Fruit fly (Drosophila melanogaster) whole organism, embryonic: ENCODE measurements around the gene Cyt-c-p.
A peak's percentile ranks its signal among the peaks of the same experiment; 100 is the strongest.

ENCODE experiments used
- Atf6 ChIP-seq: fragments of 200-800 bp; sonication (Bioruptor generic); IDR thresholded peaks from 2 replicates; pipeline ENCODE4 v1.3.6; 2022; ENCODE audit warnings: missing biosample characterization, missing genetic modification characterization
- Bdp1 ChIP-seq: fragments of 200-800 bp; sonication (Bioruptor generic); optimal IDR thresholded peaks from 3 replicates; lab custom pipeline; 2016; ENCODE audit warnings: missing biosample characterization, missing genetic modification characterization
- Blimp-1 ChIP-seq: fragments of 200-800 bp; sonication (Bioruptor generic); optimal IDR thresholded peaks from 3 replicates; lab custom pipeline; 2018; ENCODE audit warnings: missing biosample characterization, missing genetic modification characterization, mild to moderate bottlenecking, moderate library complexity, missing genetic modification reagents
- CG11085 ChIP-seq: fragments of 200-800 bp; sonication (Bioruptor generic); IDR thresholded peaks from 2 replicates; pipeline ENCODE4 v1.3.6; 2022; ENCODE audit warnings: missing biosample characterization, missing genetic modification characterization
- CG11560 ChIP-seq: fragments of 200-800 bp; sonication (Bioruptor generic); IDR thresholded peaks from 3 replicates; pipeline ENCODE4 v1.3.6; 2022; ENCODE audit warnings: missing biosample characterization, missing genetic modification characterization
- CG12942 ChIP-seq: fragments of 200-800 bp; sonication (Bioruptor generic); optimal IDR thresholded peaks from 3 replicates; lab custom pipeline; 2016; ENCODE audit warnings: missing biosample characterization, missing genetic modification characterization
- CG13296 ChIP-seq: fragments of 200-800 bp; sonication (Bioruptor generic); optimal IDR thresholded peaks from 3 replicates; lab custom pipeline; 2018; ENCODE audit warnings: missing biosample characterization, mild to moderate bottlenecking, missing genetic modification characterization
- CG14014 ChIP-seq: fragments of 200-800 bp; sonication (Bioruptor generic); IDR thresholded peaks from 2 replicates; pipeline ENCODE4 v1.3.6; 2022; ENCODE audit warnings: missing biosample characterization, missing genetic modification characterization
- CG1529 ChIP-seq: fragments of 200-800 bp; sonication (Bioruptor generic); optimal IDR thresholded peaks from 3 replicates; lab custom pipeline; 2018; ENCODE audit warnings: missing biosample characterization, missing genetic modification characterization
- CG16863 ChIP-seq: fragments of 200-800 bp; sonication (Bioruptor generic); optimal IDR thresholded peaks from 3 replicates; lab custom pipeline; 2016; ENCODE audit warnings: missing biosample characterization, missing genetic modification characterization
- CG17829 ChIP-seq: fragments of 200-800 bp; optimal IDR thresholded peaks from 2 replicates; lab custom pipeline; 2019; ENCODE audit warnings: missing biosample characterization, mild to moderate bottlenecking, missing genetic modification characterization, moderate library complexity
- CG18011 ChIP-seq: fragments of 200-800 bp; sonication (Bioruptor generic); optimal IDR thresholded peaks from 2 replicates; lab custom pipeline; 2017; ENCODE audit warnings: missing biosample characterization, missing genetic modification characterization, mild to moderate bottlenecking, moderate library complexity, missing genotype
- CG18262 ChIP-seq: fragments of 200-800 bp; optimal IDR thresholded peaks from 3 replicates; lab custom pipeline; 2019; ENCODE audit warnings: missing biosample characterization, mild to moderate bottlenecking, missing genetic modification characterization, moderate library complexity
- CG2202 ChIP-seq: fragments of 200-800 bp; sonication (Bioruptor generic); optimal IDR thresholded peaks from 2 replicates; lab custom pipeline; 2018; ENCODE audit warnings: missing biosample characterization, mild to moderate bottlenecking, missing genetic modification characterization
- CG2889 ChIP-seq: fragments of 200-800 bp; sonication (Bioruptor generic); IDR thresholded peaks from 3 replicates; pipeline ENCODE4 v1.3.6; 2022; ENCODE audit warnings: missing biosample characterization, missing genetic modification characterization
- CG33213 ChIP-seq: fragments of 200-800 bp; sonication (Bioruptor generic); optimal IDR thresholded peaks from 3 replicates; lab custom pipeline; 2016; ENCODE audit warnings: missing biosample characterization, missing genetic modification characterization
- CG33557 ChIP-seq: fragments of 200-800 bp; sonication (Bioruptor generic); optimal IDR thresholded peaks from 2 replicates; lab custom pipeline; 2019; ENCODE audit warnings: missing biosample characterization, mild to moderate bottlenecking, missing genetic modification characterization, moderate library complexity
- CG34376 ChIP-seq: fragments of 200-800 bp; sonication (Bioruptor generic); optimal IDR thresholded peaks from 2 replicates; lab custom pipeline; 2018; ENCODE audit warnings: missing biosample characterization, mild to moderate bottlenecking, missing genetic modification characterization
- CG8089 ChIP-seq: fragments of 200-800 bp; sonication (Bioruptor generic); optimal IDR thresholded peaks from 3 replicates; lab custom pipeline; 2016; ENCODE audit warnings: missing biosample characterization, missing genetic modification characterization
- CG8924 ChIP-seq: fragments of 200-800 bp; optimal IDR thresholded peaks from 3 replicates; lab custom pipeline; 2019; ENCODE audit warnings: missing biosample characterization, mild to moderate bottlenecking, missing genetic modification characterization, moderate library complexity
- CG9727 ChIP-seq: fragments of 200-800 bp; sonication (Bioruptor generic); optimal IDR thresholded peaks from 3 replicates; lab custom pipeline; 2017; ENCODE audit warnings: missing biosample characterization, mild to moderate bottlenecking, missing genetic modification characterization
- CG9797 ChIP-seq: fragments of 200-800 bp; sonication (Bioruptor generic); optimal IDR thresholded peaks from 3 replicates; lab custom pipeline; 2018; ENCODE audit warnings: missing biosample characterization, mild to moderate bottlenecking, missing genetic modification characterization
- CHES-1-like ChIP-seq: fragments of 200-800 bp; sonication (Bioruptor generic); optimal IDR thresholded peaks from 2 replicates; lab custom pipeline; 2016; ENCODE audit warnings: missing biosample characterization, missing genetic modification characterization
- Dbx ChIP-seq: fragments of 200-800 bp; sonication (Bioruptor generic); IDR thresholded peaks from 3 replicates; pipeline ENCODE4 v1.3.6; 2022; ENCODE audit warnings: missing biosample characterization, missing genetic modification characterization
- E2f2 ChIP-seq: fragments of 200-800 bp; sonication (Bioruptor generic); IDR thresholded peaks from 2 replicates; pipeline ENCODE4 v1.3.6; 2022; ENCODE audit warnings: missing biosample characterization, missing genetic modification characterization
- Hsf ChIP-seq: fragments of 200-800 bp; sonication (Bioruptor generic); optimal IDR thresholded peaks from 3 replicates; lab custom pipeline; 2016; ENCODE audit warnings: missing biosample characterization, missing genetic modification characterization
- Jarid2 ChIP-seq: fragments of 200-800 bp; sonication (Bioruptor generic); optimal IDR thresholded peaks from 3 replicates; lab custom pipeline; 2017; ENCODE audit warnings: mild to moderate bottlenecking, missing biosample characterization, missing genetic modification reagents, missing genetic modification characterization
- Mrtf ChIP-seq: fragments of 200-800 bp; sonication (Bioruptor generic); IDR thresholded peaks from 3 replicates; pipeline ENCODE4 v1.3.6; 2022; ENCODE audit warnings: missing biosample characterization, missing genetic modification characterization
- Neu2 ChIP-seq: fragments of 200-800 bp; sonication (Bioruptor generic); optimal IDR thresholded peaks from 3 replicates; lab custom pipeline; 2016; ENCODE audit warnings: missing biosample characterization, missing genetic modification characterization, borderline replicate concordance
- Nf-YA ChIP-seq: fragments of 200-800 bp; sonication (Bioruptor generic); IDR thresholded peaks from 2 replicates; pipeline ENCODE4 v1.3.6; 2022; ENCODE audit warnings: missing biosample characterization, missing genetic modification characterization
- Side ChIP-seq: fragments of 200-800 bp; sonication (Bioruptor generic); optimal IDR thresholded peaks from 2 replicates; lab custom pipeline; 2016; ENCODE audit warnings: missing biosample characterization, missing genetic modification characterization
- aop ChIP-seq: fragments of 200-800 bp; sonication (Bioruptor generic); IDR thresholded peaks from 2 replicates; pipeline ENCODE4 v1.3.6; 2022; ENCODE audit warnings: missing biosample characterization, missing genetic modification characterization
- bigmax ChIP-seq: fragments of 200-800 bp; sonication (Bioruptor generic); optimal IDR thresholded peaks from 2 replicates; lab custom pipeline; 2018; ENCODE audit warnings: missing biosample characterization, mild to moderate bottlenecking, missing genetic modification characterization
- dimm ChIP-seq: fragments of 200-800 bp; sonication (Bioruptor generic); IDR thresholded peaks from 2 replicates; pipeline ENCODE4 v1.3.6; 2022; ENCODE audit warnings: missing biosample characterization, missing genetic modification characterization
- fd64A ChIP-seq: fragments of 200-800 bp; sonication (Bioruptor generic); optimal IDR thresholded peaks from 3 replicates; lab custom pipeline; 2018; ENCODE audit warnings: missing biosample characterization, mild to moderate bottlenecking, missing genetic modification characterization
- gsb ChIP-seq: fragments of 200-800 bp; sonication (Bioruptor generic); IDR thresholded peaks from 2 replicates; pipeline ENCODE4 v1.3.6; 2022; ENCODE audit warnings: missing biosample characterization, missing genetic modification characterization
- inv ChIP-seq: fragments of 200-800 bp; sonication (Bioruptor generic); IDR thresholded peaks from 2 replicates; pipeline ENCODE4 v1.3.6; 2022; ENCODE audit warnings: missing biosample characterization, missing genetic modification characterization; ENCODE audit not compliant: partially characterized antibody
- jigr1 ChIP-seq: fragments of 200-800 bp; sonication (Bioruptor generic); IDR thresholded peaks from 3 replicates; pipeline ENCODE4 v1.3.6; 2022; ENCODE audit warnings: missing biosample characterization, missing genetic modification characterization
- jing ChIP-seq: fragments of 200-800 bp; sonication (Bioruptor generic); optimal IDR thresholded peaks from 2 replicates; lab custom pipeline; 2018; ENCODE audit warnings: missing biosample characterization, mild to moderate bottlenecking, missing genetic modification characterization
- kay ChIP-seq: fragments of 200-800 bp; sonication (Bioruptor generic); optimal IDR thresholded peaks from 2 replicates; lab custom pipeline; 2016; ENCODE audit warnings: missing biosample characterization, missing genetic modification characterization
- lov ChIP-seq, 2 experiments: fragments of 200-800 bp in 1 of 2; fragments of >200 bp in 1 of 2; sonication (Bioruptor generic) in 1 of 2; IDR thresholded peaks in 1 of 2; optimal IDR thresholded peaks in 1 of 2; 2 replicates in 1 of 2; 3 replicates in 1 of 2; pipeline versions ENCODE4 v1.3.6 to Lab custom; 2017 to 2022; ENCODE audit warnings: missing biosample characterization in 1 of 2, missing genetic modification characterization in 1 of 2
- nau ChIP-seq: fragments of 200-800 bp; sonication (Bioruptor generic); optimal IDR thresholded peaks from 3 replicates; lab custom pipeline; 2017; ENCODE audit warnings: missing biosample characterization, mild to moderate bottlenecking, missing genetic modification characterization, missing genetic modification reagents
- pho ChIP-seq: fragments of 200-800 bp; sonication (Bioruptor generic); optimal IDR thresholded peaks from 2 replicates; lab custom pipeline; 2016; ENCODE audit warnings: missing biosample characterization, missing genetic modification characterization
- ranshi ChIP-seq: fragments of 200-800 bp; sonication (Bioruptor generic); IDR thresholded peaks from 2 replicates; pipeline ENCODE4 v1.3.6; 2022; ENCODE audit warnings: missing biosample characterization, missing genetic modification characterization
- row ChIP-seq: fragments of 200-800 bp; sonication (Bioruptor generic); IDR thresholded peaks from 3 replicates; pipeline ENCODE4 v1.3.6; 2022; ENCODE audit warnings: missing biosample characterization, missing genetic modification characterization
- sd ChIP-seq: fragments of 200-800 bp; sonication (Bioruptor generic); optimal IDR thresholded peaks from 3 replicates; lab custom pipeline; 2018; ENCODE audit warnings: missing biosample characterization, mild to moderate bottlenecking, missing genetic modification characterization, moderate library complexity
- sob ChIP-seq: fragments of 200-800 bp; sonication (Bioruptor generic); IDR thresholded peaks from 2 replicates; pipeline ENCODE4 v1.3.6; 2022; ENCODE audit warnings: missing biosample characterization, missing genetic modification characterization
- sqz ChIP-seq: fragments of 200-800 bp; sonication (Bioruptor generic); optimal IDR thresholded peaks from 3 replicates; lab custom pipeline; 2018; ENCODE audit warnings: missing biosample characterization, mild to moderate bottlenecking, missing genetic modification characterization
- tgo ChIP-seq: fragments of 200-800 bp; sonication (Bioruptor generic); IDR thresholded peaks from 3 replicates; pipeline ENCODE4 v1.3.6; 2022; ENCODE audit warnings: missing biosample characterization, missing genetic modification characterization
- tx ChIP-seq: fragments of 200-800 bp; sonication (Bioruptor generic); optimal IDR thresholded peaks from 2 replicates; lab custom pipeline; 2016; ENCODE audit warnings: missing biosample characterization, missing genetic modification characterization
- zen2 ChIP-seq: fragments of 200-800 bp; sonication (Bioruptor generic); IDR thresholded peaks from 3 replicates; pipeline ENCODE4 v1.3.6; 2022; ENCODE audit warnings: missing biosample characterization, missing genetic modification characterization; ENCODE audit not compliant: partially characterized antibody

Gene Cyt-c-p

DNA sequence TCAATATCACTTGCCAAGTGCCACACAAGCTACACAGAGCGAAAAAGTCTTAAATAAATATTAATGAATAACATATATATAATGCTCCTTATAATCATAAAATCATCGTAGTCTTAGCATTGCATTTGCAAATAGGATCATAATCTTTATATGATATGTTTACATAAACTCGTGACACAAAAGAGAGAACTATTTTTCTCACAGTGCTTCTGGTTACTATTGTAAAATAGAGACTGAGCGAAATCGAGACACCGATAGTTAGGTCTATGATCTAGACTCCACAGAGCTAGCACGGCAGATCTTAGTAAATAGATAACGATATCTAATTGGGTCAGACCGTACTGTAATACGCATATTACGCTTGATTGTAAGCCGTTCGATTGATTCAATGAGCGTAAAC is 10.0 kb upstream of the Cyt-c-p start (continued):
- TF ChIP-seq CG18262 (tag; lab: Kevin White, UChicago) (no peak), CG14014 (GFP tag; lab: Robert Waterston, UW) (peak; percentile 88), CG17829 (no peak), tx (GFP tag; lab: Kevin White, UChicago) (no peak), CHES-1-like (GFP tag; lab: Kevin White, UChicago) (peak; percentile 5), CG2202 (tag; lab: Kevin White, UChicago) (no peak), Nf-YA (GFP tag; lab: Robert Waterston, UW) (peak; percentile 61; the same call in 1 of the 2 replicates), inv (GFP tag; lab: Robert Waterston, UW) (no peak), CG1529 (GFP tag; lab: Kevin White, UChicago) (peak; percentile 49), CG18011 (GFP tag; lab: Kevin White, UChicago) (no peak), dimm (no peak), Dbx (GFP tag; lab: Robert Waterston, UW) (peak; percentile 47; the same call in 1 of the 3 replicates), tgo (peak; percentile 78), CG13296 (GFP tag; lab: Kevin White, UChicago) (no peak), jing (GFP tag; lab: Kevin White, UChicago) (peak; percentile 54), nau (GFP tag; lab: Kevin White, UChicago) (no peak), ranshi (peak; percentile 87), Neu2 (GFP tag; lab: Kevin White, UChicago) (no peak), CG2889 (GFP tag; lab: Robert Waterston, UW) (0 out of 3 replicates have a peak, but pooled peaks have one; percentile 54), Hsf (GFP tag; lab: Kevin White, UChicago) (peak; percentile 48), CG11085 (GFP tag; lab: Robert Waterston, UW) (no peak), zen2 (GFP tag; lab: Robert Waterston, UW) (no peak), sob (peak; percentile 89), row (peak; percentile 91), Bdp1 (GFP tag; lab: Kevin White, UChicago) (no peak), Blimp-1 (GFP tag; lab: Kevin White, UChicago) (no peak), fd64A (GFP tag; lab: Kevin White, UChicago) (no peak), pho (no peak), bigmax (no peak), aop (0 out of 2 replicates have a peak, but pooled peaks have one; percentile 20), CG34376 (no peak), Jarid2 (GFP tag; lab: Kevin White, UChicago) (no peak), kay (GFP tag; lab: Kevin White, UChicago) (peak; percentile 55), CG33557 (GFP tag; lab: Kevin White, UChicago) (no peak), Side (GFP tag; lab: Kevin White, UChicago) (no peak), CG33213 (GFP tag; lab: Kevin White, UChicago) (no peak), CG11560 (peak; percentile 46; the same call in 1 of the 3 replicates), jigr1 (GFP tag; lab: Robert Waterston, UW) (no peak), CG8089 (GFP tag; lab: Kevin White, UChicago) (no peak), CG16863 (GFP tag; lab: Kevin White, UChicago) (no peak), CG12942 (GFP tag; lab: Kevin White, UChicago) (peak; percentile 44), lov (optimal IDR thresholded peaks at IDR 0.05; lab: Kevin White, UChicago) (no peak), lov (GFP tag; IDR thresholded peaks at IDR 0.05; lab: Robert Waterston, UW) (no peak), E2f2 (GFP tag; lab: Robert Waterston, UW) (peak; percentile 58; the same call in 1 of the 2 replicates), gsb (GFP tag; lab: Robert Waterston, UW) (no peak), sqz (GFP tag; lab: Kevin White, UChicago) (no peak), sd (tag; lab: Kevin White, UChicago) (no peak), CG9797 (GFP tag; lab: Kevin White, UChicago) (no peak), CG8924 (tag; lab: Kevin White, UChicago) (peak; percentile 82), Atf6 (GFP tag; lab: Robert Waterston, UW) (peak; percentile 79), Mrtf (GFP tag; lab: Robert Waterston, UW) (peak; percentile 69; the same call in 2 of the 3 replicates), CG9727 (peak; percentile 60)
